Worm (Caenorhabditis elegans): ENCODE data around the gene srd-66.

srd-66 gene

DNA sequence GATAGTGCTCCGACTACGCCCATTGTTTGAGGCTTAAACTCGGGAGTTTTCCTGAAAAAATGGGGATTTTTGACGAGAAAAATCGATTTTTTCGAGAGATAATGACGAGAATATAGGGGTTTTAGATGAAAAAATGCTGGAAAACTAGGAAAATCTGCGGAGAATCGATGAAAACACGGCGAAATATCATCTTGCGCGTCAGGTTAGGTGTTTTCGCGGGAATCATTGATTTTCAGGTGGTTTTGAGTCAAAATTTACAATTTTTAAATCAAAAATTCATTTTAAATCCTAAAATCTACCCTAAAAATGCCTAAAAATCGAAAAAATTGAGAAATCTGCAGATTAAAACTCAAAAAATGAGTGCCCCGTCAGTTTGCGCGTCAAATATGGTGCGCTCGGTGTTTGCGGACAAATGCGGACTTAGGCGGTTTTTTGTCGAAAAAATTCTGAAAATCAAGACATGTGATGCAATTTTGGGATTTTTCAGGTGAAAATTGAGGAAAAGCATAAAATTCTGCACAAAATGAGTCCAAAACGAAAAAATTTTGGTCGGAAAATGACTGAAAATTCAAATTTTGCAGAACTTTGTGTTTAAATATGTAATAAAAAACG lies 20.4 kb downstream of the srd-66 start, which contains the start of gene mboa-6:
TSS of gene mboa-6 (minus strand) at position 51 of the 612 bp plus-strand sequence.
- no peak for TF ChIP-seq lag-1 (GFP tag; IDR thresholded peaks at IDR 0.05)
- TF ChIP-seq ztf-22 (GFP tag; optimal IDR thresholded peaks at IDR 0.05): no peak
- TF ChIP-seq pha-4 (tag; optimal IDR thresholded peaks at IDR 0.05): no peak
- TF ChIP-seq him-1 (tag; optimal IDR thresholded peaks at IDR 0.05): no peak
- no peak for TF ChIP-seq unc-130 (GFP tag; optimal IDR thresholded peaks at IDR 0.05)

DNA sequence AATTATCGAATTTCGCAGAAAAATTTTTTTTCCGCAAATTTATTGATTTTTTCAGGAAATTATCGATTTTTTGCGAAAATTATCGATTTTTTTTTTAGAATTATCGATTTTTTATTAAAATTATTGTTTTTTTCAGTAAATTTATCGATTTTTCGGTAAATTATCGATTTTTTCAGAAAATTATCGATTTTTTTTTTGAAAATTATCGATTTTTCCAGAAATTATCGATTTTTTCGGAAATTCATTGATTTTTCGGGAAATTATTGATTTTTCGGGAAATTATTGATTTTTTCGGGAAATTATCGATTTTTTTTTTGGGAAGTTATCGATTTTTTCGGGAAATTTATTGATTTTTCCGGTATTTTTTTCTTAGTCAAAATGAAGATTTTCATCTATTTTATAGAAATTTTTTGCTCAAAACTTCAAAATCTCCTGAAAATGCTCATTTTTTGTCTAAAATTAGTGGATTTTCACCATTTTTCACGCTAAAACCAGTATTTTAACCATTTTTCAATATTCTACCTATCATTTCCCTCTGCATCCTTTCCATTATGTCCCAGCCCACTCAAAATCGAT lies 26.8 kb downstream of the srd-66 start:
- TF ChIP-seq attf-3 (GFP tag; conservative IDR thresholded peaks at IDR 0.05): no peak
- no peak for TF ChIP-seq ceh-100 (GFP tag; IDR thresholded peaks at IDR 0.05)
- no peak for TF ChIP-seq pbrm-1 (GFP tag; IDR thresholded peaks at IDR 0.05)
- TF ChIP-seq zfh-2 (GFP tag; conservative IDR thresholded peaks at IDR 0.05): no peak

DNA sequence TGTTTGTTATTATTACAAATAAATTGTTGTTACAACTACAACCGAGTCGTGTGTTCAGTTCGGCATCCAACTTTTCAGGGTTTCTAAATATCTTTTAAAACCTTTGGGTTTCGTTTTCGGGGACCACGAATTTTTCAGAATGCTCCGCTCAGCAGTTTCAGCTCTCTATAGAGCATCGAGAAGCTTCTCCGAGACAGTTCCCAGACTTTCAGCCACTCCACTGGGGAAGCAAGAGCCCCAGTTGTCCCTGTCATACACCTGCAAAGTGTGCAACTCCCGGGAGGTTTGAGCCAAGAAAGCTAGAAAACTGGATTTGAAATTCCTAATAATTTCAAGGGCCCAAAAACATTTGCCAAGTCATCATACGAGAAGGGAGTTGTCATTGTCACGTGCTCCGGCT lies 31.1 kb downstream of the srd-66 start, which contains the start of gene F53A3.7:
TSS of gene F53A3.7 (plus strand) at position 139 of the 400 bp plus-strand sequence.
- TF ChIP-seq let-526 (GFP tag; IDR thresholded peaks at IDR 0.05): no peak
- TF ChIP-seq him-1 (tag; optimal IDR thresholded peaks at IDR 0.05): peak; percentile 57
- no peak for TF ChIP-seq ets-4 (GFP tag; optimal IDR thresholded peaks at IDR 0.05)
- TF ChIP-seq ekl-4 (GFP tag; IDR thresholded peaks at IDR 0.05): peak; percentile 74
- TF ChIP-seq efl-1 (GFP tag; optimal IDR thresholded peaks at IDR 0.05): no peak
- peak; percentile 9 for TF ChIP-seq lsl-1 (GFP tag; optimal IDR thresholded peaks at IDR 0.05)
- peak; percentile 72 for TF ChIP-seq snpc-3.4 (tag; optimal IDR thresholded peaks at IDR 0.05)
- no peak for TF ChIP-seq nhr-80 (tag; optimal IDR thresholded peaks at IDR 0.05)
- TF ChIP-seq Y56A3A.18 (GFP tag; IDR thresholded peaks at IDR 0.05): peak; percentile 53; the same call in 1 of the 2 replicates
- TF ChIP-seq ztf-25 (GFP tag; IDR thresholded peaks at IDR 0.05): no peak
- TF ChIP-seq F37B4.10 (GFP tag; IDR thresholded peaks at IDR 0.05): no peak
- no peak for TF ChIP-seq hmg-20 (GFP tag; IDR thresholded peaks at IDR 0.05)
- TF ChIP-seq cebp-2 (GFP tag; IDR thresholded peaks at IDR 0.05): no peak
- 0 out of 2 replicates have a peak, but pooled peaks have one; percentile 11 for TF ChIP-seq hmg-1.2 (GFP tag; IDR thresholded peaks at IDR 0.05)
- peak; percentile 63 for TF ChIP-seq repo-1 (tag; optimal IDR thresholded peaks at IDR 0.05)
- TF ChIP-seq tbx-9 (tag; optimal IDR thresholded peaks at IDR 0.05; ENCODE audit: borderline replicate concordance): no peak
- no peak for TF ChIP-seq attf-6 (GFP tag; IDR thresholded peaks at IDR 0.05)
- peak; percentile 43 for TF ChIP-seq lin-54 (GFP tag; optimal IDR thresholded peaks at IDR 0.05)
- peak; percentile 75 for TF ChIP-seq madf-3 (GFP tag; IDR thresholded peaks at IDR 0.05)
- no peak for TF ChIP-seq lin-26 (GFP tag; IDR thresholded peaks at IDR 0.05)
- no peak for TF ChIP-seq ztf-6 (GFP tag; IDR thresholded peaks at IDR 0.05)
- no peak for TF ChIP-seq ceh-58 (GFP tag; IDR thresholded peaks at IDR 0.05)
- TF ChIP-seq ztf-3 (GFP tag; optimal IDR thresholded peaks at IDR 0.05): peak; percentile 38
- TF ChIP-seq madf-6 (GFP tag; IDR thresholded peaks at IDR 0.05): peak; percentile 36; the same call in 1 of the 2 replicates
- TF ChIP-seq sptf-2 (GFP tag; optimal IDR thresholded peaks at IDR 0.05): no peak
- TF ChIP-seq F55B11.4 (tag; optimal IDR thresholded peaks at IDR 0.05; ENCODE audit: borderline replicate concordance, insufficient read depth): no peak
- TF ChIP-seq mxl-1 (tag; optimal IDR thresholded peaks at IDR 0.05): no peak
- peak; percentile 14 for TF ChIP-seq nhr-179 (tag; optimal IDR thresholded peaks at IDR 0.05)
- peak; percentile 50 for TF ChIP-seq atf-7 (tag; optimal IDR thresholded peaks at IDR 0.05)
- no peak for TF ChIP-seq B0035.1 (tag; optimal IDR thresholded peaks at IDR 0.05)
- no peak for TF ChIP-seq aptf-3 (GFP tag; IDR thresholded peaks at IDR 0.05)
- TF ChIP-seq ccch-3 (GFP tag; optimal IDR thresholded peaks at IDR 0.05): no peak
- TF ChIP-seq nhr-120 (GFP tag; IDR thresholded peaks at IDR 0.05): no peak
- TF ChIP-seq dox-1 (GFP tag; IDR thresholded peaks at IDR 0.05): no peak
- TF ChIP-seq zim-3 (tag; optimal IDR thresholded peaks at IDR 0.05): no peak
- no peak for TF ChIP-seq rec-8 (tag; optimal IDR thresholded peaks at IDR 0.05)
- TF ChIP-seq ceh-91 (GFP tag; IDR thresholded peaks at IDR 0.05): no peak
